Worm (Caenorhabditis elegans): Measurements from ENCODE around the gene R05D3.8.

Gene R05D3.8

ce11 chrIII:8324412-8324811 is 33.7 kb downstream of the R05D3.8 start, which contains the start of gene F10E9.12:
TSS of gene F10E9.12 (plus strand) at chrIII:8324542.
- no peak for TF ChIP-seq sptf-2 (GFP tag; optimal IDR thresholded peaks at IDR 0.05)
- TF ChIP-seq ztf-6 (GFP tag; IDR thresholded peaks at IDR 0.05), result no peak
- TF ChIP-seq nhr-80 (tag; optimal IDR thresholded peaks at IDR 0.05), result peak; percentile 56
- TF ChIP-seq lin-54 (GFP tag; optimal IDR thresholded peaks at IDR 0.05), result no peak
- TF ChIP-seq tbp1 (GFP tag; optimal IDR thresholded peaks at IDR 0.05), result peak; percentile 2
- TF ChIP-seq rpc-1 (optimal IDR thresholded peaks at IDR 0.05), result no peak
- TF ChIP-seq rpc-1 (tag; optimal IDR thresholded peaks at IDR 0.05), result no peak
- TF ChIP-seq cebp-1 (GFP tag; IDR thresholded peaks at IDR 0.05), result no peak
- TF ChIP-seq cebp-1 (tag; optimal IDR thresholded peaks at IDR 0.05), result peak; percentile 30
- TF ChIP-seq nhr-90 (tag; optimal IDR thresholded peaks at IDR 0.05), result no peak
- TF ChIP-seq D2030.7 (GFP tag; IDR thresholded peaks at IDR 0.05), result no peak

- TF ChIP-seq B0019.2 (GFP tag; conservative IDR thresholded peaks at IDR 0.05) (no peak), snpc-4 (GFP tag; optimal IDR thresholded peaks at IDR 0.05) (no peak), snpc-4 (tag; optimal IDR thresholded peaks at IDR 0.05) (no peak), dox-1 (GFP tag; IDR thresholded peaks at IDR 0.05) (no peak), hmg-20 (GFP tag; IDR thresholded peaks at IDR 0.05) (no peak), lag-1 (GFP tag; IDR thresholded peaks at IDR 0.05) (no peak), lsl-1 (GFP tag; optimal IDR thresholded peaks at IDR 0.05) (no peak), ekl-4 (GFP tag; IDR thresholded peaks at IDR 0.05) (no peak), F57A8.1 (GFP tag; optimal IDR thresholded peaks at IDR 0.05) (no peak), B0336.3 (GFP tag; IDR thresholded peaks at IDR 0.05) (no peak), dpff-1 (tag; optimal IDR thresholded peaks at IDR 0.05) (no peak), rec-8 (tag; optimal IDR thresholded peaks at IDR 0.05) (no peak), madf-10 (tag; optimal IDR thresholded peaks at IDR 0.05) (no peak), F22D6.2 (tag; optimal IDR thresholded peaks at IDR 0.05) (no peak), ZK185.1 (tag; optimal IDR thresholded peaks at IDR 0.05; ENCODE audit: poor library complexity, severe bottlenecking) (no peak), egl-44 (GFP tag; IDR thresholded peaks at IDR 0.05) (no peak), him-1 (tag; optimal IDR thresholded peaks at IDR 0.05) (no peak), bed-2 (GFP tag; IDR thresholded peaks at IDR 0.05) (no peak), hsf-1 (GFP tag; IDR thresholded peaks at IDR 0.05) (no peak)
Measured at ce11 chrIII:8322645-8323213, 35.4 kb downstream of the R05D3.8 start, which contains the start of gene F10E9.1. TSS of gene F10E9.1 (plus strand) at chrIII:8323163.

- TF ChIP-seq F39B2.1 (GFP tag; IDR thresholded peaks at IDR 0.05) (no peak), ceh-79 (tag; optimal IDR thresholded peaks at IDR 0.05) (no peak), sptf-2 (GFP tag; optimal IDR thresholded peaks at IDR 0.05) (no peak), T26A5.8 (tag; optimal IDR thresholded peaks at IDR 0.05) (no peak), ztf-18 (tag; optimal IDR thresholded peaks at IDR 0.05) (no peak), ceh-58 (GFP tag; IDR thresholded peaks at IDR 0.05) (no peak), C17E4.6 (GFP tag; IDR thresholded peaks at IDR 0.05) (no peak), ceh-91 (GFP tag; IDR thresholded peaks at IDR 0.05) (no peak), ztf-26 (tag; optimal IDR thresholded peaks at IDR 0.05) (no peak), Y79H2A.3 (GFP tag; conservative IDR thresholded peaks at IDR 0.05) (no peak), rpc-1 (optimal IDR thresholded peaks at IDR 0.05) (no peak), rpc-1 (tag; optimal IDR thresholded peaks at IDR 0.05) (no peak), tbp1 (GFP tag; optimal IDR thresholded peaks at IDR 0.05) (no peak), ceh-27 (GFP tag; optimal IDR thresholded peaks at IDR 0.05) (no peak), lin-54 (GFP tag; optimal IDR thresholded peaks at IDR 0.05) (no peak), egl-18 (GFP tag; IDR thresholded peaks at IDR 0.05) (no peak), zim-3 (tag; optimal IDR thresholded peaks at IDR 0.05) (no peak), bed-1 (GFP tag; IDR thresholded peaks at IDR 0.05) (no peak)
Measured at ce11 chrIII:8321225-8321624, 36.9 kb downstream of the R05D3.8 start.

All from whole organism, young adult.